Fruit fly (Drosophila melanogaster): ENCODE data around the gene CG44355.

Gene CG44355

DNA sequence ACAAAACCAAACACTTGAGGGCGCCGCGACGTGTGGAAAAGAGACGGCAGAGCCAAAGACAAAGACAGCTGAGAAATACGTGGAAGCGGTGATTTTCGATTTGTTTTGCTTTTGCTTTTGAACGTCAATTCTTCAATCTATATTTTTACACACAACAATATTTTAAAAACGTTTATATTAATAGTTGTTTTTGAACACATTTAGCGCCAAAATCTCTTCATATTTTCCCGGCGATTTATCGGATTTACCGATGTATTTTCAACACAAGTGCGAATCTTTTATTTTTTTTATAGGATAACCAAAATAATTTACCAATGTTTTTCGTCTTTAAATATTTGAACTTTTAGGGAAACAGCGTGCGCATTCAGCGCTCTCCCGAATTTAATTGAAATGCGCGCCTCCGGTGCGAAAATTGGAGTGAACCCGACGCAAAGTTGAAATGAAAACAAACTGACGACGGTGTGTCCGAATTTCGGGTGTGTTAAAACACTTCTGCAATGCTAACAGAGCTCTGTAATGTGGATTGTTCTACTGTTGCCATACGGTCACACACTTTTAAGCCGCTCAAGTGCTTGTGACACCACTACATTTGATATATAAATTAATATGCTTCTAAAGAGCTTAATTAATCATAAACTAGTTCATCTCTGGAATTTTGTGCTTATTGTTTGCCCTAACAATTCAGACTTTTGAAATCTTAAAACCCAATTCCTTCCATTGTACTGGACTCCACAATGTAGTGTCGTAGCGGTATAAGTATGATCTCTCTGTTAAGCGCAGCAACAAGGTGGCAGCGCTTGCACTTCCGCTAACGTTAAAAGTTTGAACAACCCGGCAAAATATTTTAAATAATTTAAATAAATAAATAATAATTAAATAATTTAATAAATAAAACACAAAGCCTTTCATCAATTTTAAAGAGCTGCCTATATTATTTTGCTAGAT lies 44.0 kb upstream of the CG44355 start, which contains the start of gene app (continued):
- TF ChIP-seq Sp1 (GFP tag; optimal IDR thresholded peaks at IDR 0.05) = peak; percentile 91
- TF ChIP-seq CG32264 (GFP tag; optimal IDR thresholded peaks at IDR 0.05) = peak; percentile 65
- no peak for TF ChIP-seq Myc (optimal IDR thresholded peaks at IDR 0.05)
- TF ChIP-seq Hnf4 (GFP tag; optimal IDR thresholded peaks at IDR 0.05) = peak; percentile 65
- TF ChIP-seq foxo (GFP tag; optimal IDR thresholded peaks at IDR 0.05) = peak; percentile 31 to 90
- no peak for TF ChIP-seq jim (GFP tag; optimal IDR thresholded peaks at IDR 0.05)

- TF ChIP-seq tai (GFP tag; optimal IDR thresholded peaks at IDR 0.05) (no peak), Hnf4 (GFP tag; optimal IDR thresholded peaks at IDR 0.05) (no peak), Hr83 (GFP tag; optimal IDR thresholded peaks at IDR 0.05; ENCODE audit: poor library complexity, severe bottlenecking) (peak; percentile 26)
These were observed 43.2 kb upstream of the CG44355 start, which contains the start of gene CG32100 for dm6 chr3L:12267332-12267914. Gene CG32100, plus strand, starts transcription at chr3L:12267528.

- TF ChIP-seq psq (GFP tag; optimal IDR thresholded peaks at IDR 0.05) = peak; percentile 49
- peak; percentile 63 for TF ChIP-seq brk (GFP tag; optimal IDR thresholded peaks at IDR 0.05)
- TF ChIP-seq Hr78 (GFP tag; optimal IDR thresholded peaks at IDR 0.05) = no peak
- peak in 1 of 2 experiments; percentile 79 for TF ChIP-seq foxo (GFP tag; optimal IDR thresholded peaks at IDR 0.05)
- no peak for TF ChIP-seq Hr83 (GFP tag; optimal IDR thresholded peaks at IDR 0.05; ENCODE audit: poor library complexity, severe bottlenecking)
- TF ChIP-seq fru (GFP tag; optimal IDR thresholded peaks at IDR 0.05) = peak; percentile 76
- no peak for TF ChIP-seq Rel (GFP tag; optimal IDR thresholded peaks at IDR 0.05)
- peak; percentile 5 for TF ChIP-seq Rel (tag; optimal IDR thresholded peaks at IDR 0.05)
- no peak for TF ChIP-seq CG32264 (GFP tag; optimal IDR thresholded peaks at IDR 0.05)
- TF ChIP-seq Jra (GFP tag; optimal IDR thresholded peaks at IDR 0.05) = peak; percentile 36
- no peak for TF ChIP-seq sv (GFP tag; optimal IDR thresholded peaks at IDR 0.05)
- TF ChIP-seq HLH106 (tag; optimal IDR thresholded peaks at IDR 0.05) = peak; percentile 77
- no peak for TF ChIP-seq CrebA (GFP tag; optimal IDR thresholded peaks at IDR 0.05; ENCODE audit: borderline replicate concordance)
- TF ChIP-seq dsf (GFP tag; optimal IDR thresholded peaks at IDR 0.05; ENCODE audit: borderline replicate concordance) = no peak
- peak; percentile 65 for TF ChIP-seq br (GFP tag; optimal IDR thresholded peaks at IDR 0.05)
- TF ChIP-seq h (GFP tag; optimal IDR thresholded peaks at IDR 0.05) = peak; percentile 83
- peak; percentile 78 for TF ChIP-seq OdsH (GFP tag; optimal IDR thresholded peaks at IDR 0.05)
- TF ChIP-seq rgr (GFP tag; optimal IDR thresholded peaks at IDR 0.05) = peak; percentile 81
- TF ChIP-seq tai (GFP tag; optimal IDR thresholded peaks at IDR 0.05) = no peak
- peak; percentile 76 for TF ChIP-seq Sp1 (GFP tag; optimal IDR thresholded peaks at IDR 0.05)
- peak; percentile 42 for TF ChIP-seq Hnf4 (GFP tag; optimal IDR thresholded peaks at IDR 0.05)
- no peak for TF ChIP-seq jim (GFP tag; optimal IDR thresholded peaks at IDR 0.05)
- peak; percentile 78 for TF ChIP-seq ey (GFP tag; optimal IDR thresholded peaks at IDR 0.05)
These were observed 40.7 kb upstream of the CG44355 start for dm6 chr3L:12269867-12270266.

dm6 chr3L:12271195-12271618 lies 39.4 kb upstream of the CG44355 start, which contains the start of gene Pbgs:
Gene Pbgs, minus strand, starts transcription at chr3L:12271345.
- TF ChIP-seq rgr (GFP tag; optimal IDR thresholded peaks at IDR 0.05) = no peak
- TF ChIP-seq Vsx2 (GFP tag; optimal IDR thresholded peaks at IDR 0.05; ENCODE audit: partially characterized antibody) = no peak
- TF ChIP-seq HLH106 (tag; optimal IDR thresholded peaks at IDR 0.05) = peak; percentile 69
- TF ChIP-seq jim (GFP tag; optimal IDR thresholded peaks at IDR 0.05) = no peak
- TF ChIP-seq foxo (GFP tag; optimal IDR thresholded peaks at IDR 0.05) = peak in 1 of 2 experiments; percentile 38
- TF ChIP-seq sage (GFP tag; optimal IDR thresholded peaks at IDR 0.05) = no peak
- peak; percentile 9 for TF ChIP-seq woc (GFP tag; optimal IDR thresholded peaks at IDR 0.05)
- TF ChIP-seq Sp1 (GFP tag; optimal IDR thresholded peaks at IDR 0.05) = peak; percentile 31
- no peak for TF ChIP-seq Hr78 (GFP tag; optimal IDR thresholded peaks at IDR 0.05)
- no peak for TF ChIP-seq Rel (GFP tag; optimal IDR thresholded peaks at IDR 0.05)
- TF ChIP-seq Rel (tag; optimal IDR thresholded peaks at IDR 0.05) = peak; percentile 34
- peak; percentile 5 for TF ChIP-seq fru (GFP tag; optimal IDR thresholded peaks at IDR 0.05)
- TF ChIP-seq ey (GFP tag; optimal IDR thresholded peaks at IDR 0.05) = no peak
- TF ChIP-seq lola (GFP tag; optimal IDR thresholded peaks at IDR 0.05) = no peak
- peak; percentile 16 for TF ChIP-seq psq (GFP tag; optimal IDR thresholded peaks at IDR 0.05)
- TF ChIP-seq h (GFP tag; optimal IDR thresholded peaks at IDR 0.05) = peak; percentile 37
- TF ChIP-seq usp (GFP tag; optimal IDR thresholded peaks at IDR 0.05) = no peak
- TF ChIP-seq brk (GFP tag; optimal IDR thresholded peaks at IDR 0.05) = no peak
- no peak for TF ChIP-seq CG9705 (GFP tag; optimal IDR thresholded peaks at IDR 0.05)
- no peak for TF ChIP-seq Jra (GFP tag; optimal IDR thresholded peaks at IDR 0.05)
- TF ChIP-seq N (GFP tag; optimal IDR thresholded peaks at IDR 0.05) = no peak
- TF ChIP-seq Myc (optimal IDR thresholded peaks at IDR 0.05) = no peak
- TF ChIP-seq CG32264 (GFP tag; optimal IDR thresholded peaks at IDR 0.05) = no peak

Data from whole organism, wandering third instar larva.